Worm (Caenorhabditis elegans): Measurements from ENCODE around the gene oac-1.
A peak's percentile ranks its signal among the peaks of the same experiment; 100 is the strongest.

The oac-1 gene

DNA sequence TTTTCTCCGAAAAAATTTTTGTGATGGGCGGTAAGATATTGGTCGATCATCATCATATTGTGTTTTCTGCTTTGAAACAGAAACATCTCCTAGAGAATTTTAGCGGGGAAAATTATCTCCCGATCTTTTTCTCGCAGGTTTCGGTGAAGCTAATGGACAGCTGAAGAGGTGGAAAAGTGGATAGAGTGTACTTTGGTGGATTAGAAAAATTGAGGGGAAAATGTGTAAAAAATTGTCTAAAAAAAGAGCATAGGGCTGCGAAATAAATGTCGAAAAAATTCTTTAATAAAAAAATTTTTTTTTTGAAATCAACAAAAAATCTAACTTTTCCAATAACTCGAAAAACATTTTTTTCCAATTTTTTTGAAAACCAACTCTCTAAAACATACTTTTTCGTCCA, at the start of gene oac-1:
Gene oac-1 (minus strand): TSS at position 101 of the 400 bp plus-strand sequence.
- no peak for TF ChIP-seq fax-1 (tag; optimal IDR thresholded peaks at IDR 0.05)
- TF ChIP-seq pag-3 (tag; optimal IDR thresholded peaks at IDR 0.05; ENCODE audit: borderline replicate concordance): no peak
- TF ChIP-seq ets-4 (tag; optimal IDR thresholded peaks at IDR 0.05): no peak
- TF ChIP-seq hlh-13 (GFP tag; optimal IDR thresholded peaks at IDR 0.05): no peak
- TF ChIP-seq tbx-7 (tag; optimal IDR thresholded peaks at IDR 0.05): no peak
- TF ChIP-seq sox-4 (tag; optimal IDR thresholded peaks at IDR 0.05): no peak
- TF ChIP-seq sdc-2 (tag; optimal IDR thresholded peaks at IDR 0.05): no peak
- no peak for TF ChIP-seq ceh-19 (GFP tag; optimal IDR thresholded peaks at IDR 0.05)
- no peak for TF ChIP-seq ceh-22 (tag; optimal IDR thresholded peaks at IDR 0.05)
- TF ChIP-seq ahr-1 (tag; optimal IDR thresholded peaks at IDR 0.05): no peak
- TF ChIP-seq eyg-1 (tag; optimal IDR thresholded peaks at IDR 0.05): no peak
- no peak for TF ChIP-seq hlh-6 (tag; optimal IDR thresholded peaks at IDR 0.05)
- TF ChIP-seq dmd-4 (tag; optimal IDR thresholded peaks at IDR 0.05; ENCODE audit: borderline replicate concordance): no peak
- TF ChIP-seq ceh-18 (tag; optimal IDR thresholded peaks at IDR 0.05): no peak
- no peak for TF ChIP-seq npax-4 (tag; optimal IDR thresholded peaks at IDR 0.05)

DNA sequence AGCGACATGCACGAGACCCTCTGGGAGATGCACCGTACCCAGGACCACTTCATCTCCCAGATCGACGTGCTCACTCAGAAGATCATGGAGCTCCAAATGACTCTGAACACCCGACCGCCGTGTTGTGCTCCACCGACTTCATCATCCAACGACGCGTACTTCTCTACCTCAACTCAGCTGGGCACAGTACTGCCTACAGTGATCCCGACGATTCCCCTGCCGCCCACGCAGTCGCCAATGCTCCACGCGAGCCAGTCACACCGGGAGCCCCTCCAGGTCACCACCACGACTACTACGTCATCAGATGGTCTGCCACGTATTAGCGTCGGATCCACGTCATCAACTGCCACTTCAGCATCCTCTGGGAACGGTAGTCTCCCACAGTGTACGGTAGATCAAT, 49.6 kb upstream of the oac-1 start:
- TF ChIP-seq npax-4 (tag; optimal IDR thresholded peaks at IDR 0.05) (no peak), C38D4.7 (GFP tag; optimal IDR thresholded peaks at IDR 0.05) (no peak), pqm-1 (tag; optimal IDR thresholded peaks at IDR 0.05) (no peak), unc-3 (GFP tag; conservative IDR thresholded peaks at IDR 0.05) (no peak), unc-3 (tag; optimal IDR thresholded peaks at IDR 0.05) (no peak)

- no peak for TF ChIP-seq K09A11.1 (tag; optimal IDR thresholded peaks at IDR 0.05; ENCODE audit: insufficient read depth)
- no peak for TF ChIP-seq unc-3 (GFP tag; conservative IDR thresholded peaks at IDR 0.05)
- TF ChIP-seq unc-3 (tag; optimal IDR thresholded peaks at IDR 0.05): no peak
- TF ChIP-seq F13H6.1 (tag; optimal IDR thresholded peaks at IDR 0.05): no peak
- no peak for TF ChIP-seq ceh-34 (tag; optimal IDR thresholded peaks at IDR 0.05)
- no peak for TF ChIP-seq dve-1 (tag; optimal IDR thresholded peaks at IDR 0.05)
- no peak for TF ChIP-seq hlh-13 (GFP tag; optimal IDR thresholded peaks at IDR 0.05)
- no peak for TF ChIP-seq ref-2 (tag; optimal IDR thresholded peaks at IDR 0.05)
- no peak for TF ChIP-seq ceh-31 (tag; optimal IDR thresholded peaks at IDR 0.05)
Observed at ce11 chrV:19599087-19599486, 43.3 kb upstream of the oac-1 start.

DNA sequence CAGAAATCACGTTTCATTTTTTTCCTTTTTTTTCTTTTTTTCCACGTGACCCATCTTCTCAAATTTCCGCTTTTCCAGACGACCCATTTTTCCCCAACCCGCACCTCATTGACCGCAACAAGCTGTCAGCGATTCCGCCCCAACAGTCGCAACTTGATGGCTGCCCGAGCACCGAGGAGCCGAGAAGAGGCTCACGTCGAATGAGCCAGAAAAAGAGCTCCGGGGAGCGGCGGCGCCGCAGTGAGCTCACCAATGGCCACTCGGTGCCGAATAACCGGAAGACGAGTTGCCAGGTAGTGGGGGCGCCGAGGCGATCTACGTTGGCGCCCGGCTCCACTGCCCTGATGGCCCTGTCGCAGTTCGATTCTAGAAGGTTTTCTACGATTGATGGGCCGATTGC, 35.1 kb upstream of the oac-1 start:
- no peak for TF ChIP-seq pat-9 (tag; optimal IDR thresholded peaks at IDR 0.05)
- peak; percentile 8 for TF ChIP-seq hlh-6 (tag; optimal IDR thresholded peaks at IDR 0.05)
- TF ChIP-seq elt-4 (tag; optimal IDR thresholded peaks at IDR 0.05): peak; percentile 79

- TF ChIP-seq pqm-1 (tag; optimal IDR thresholded peaks at IDR 0.05): no peak
- no peak for TF ChIP-seq C38D4.7 (GFP tag; optimal IDR thresholded peaks at IDR 0.05)
- TF ChIP-seq ceh-34 (tag; optimal IDR thresholded peaks at IDR 0.05): no peak
- TF ChIP-seq rnt-1 (tag; optimal IDR thresholded peaks at IDR 0.05): no peak
- TF ChIP-seq eyg-1 (tag; optimal IDR thresholded peaks at IDR 0.05): no peak
- TF ChIP-seq pha-2 (tag; optimal IDR thresholded peaks at IDR 0.05): no peak
- no peak for TF ChIP-seq ceh-19 (GFP tag; optimal IDR thresholded peaks at IDR 0.05)
- no peak for TF ChIP-seq hlh-6 (tag; optimal IDR thresholded peaks at IDR 0.05)
- no peak for TF ChIP-seq ama-1 (optimal IDR thresholded peaks at IDR 0.05)
- no peak for TF ChIP-seq ztf-16 (tag; optimal IDR thresholded peaks at IDR 0.05)
- no peak for TF ChIP-seq sox-2 (GFP tag; IDR thresholded peaks at IDR 0.05)
- no peak for TF ChIP-seq lim-6 (tag; optimal IDR thresholded peaks at IDR 0.05)
- TF ChIP-seq unc-3 (GFP tag; conservative IDR thresholded peaks at IDR 0.05): no peak
- no peak for TF ChIP-seq unc-3 (tag; optimal IDR thresholded peaks at IDR 0.05)
- TF ChIP-seq fax-1 (tag; optimal IDR thresholded peaks at IDR 0.05): no peak
- TF ChIP-seq mec-3 (tag; optimal IDR thresholded peaks at IDR 0.05; ENCODE audit: borderline replicate concordance): no peak
Observed at ce11 chrV:19582256-19582655, 26.5 kb upstream of the oac-1 start.

Data from whole organism, late embryonic.